Worm (Caenorhabditis elegans) whole organism, L2 larva: ENCODE results near the gene T26A5.2.

Experiments
- Y55F3AM.14 ChIP-seq: fragments of 200-800 bp; sonication (Bioruptor generic); optimal IDR thresholded peaks from 2 replicates; lab custom pipeline; 2018; ENCODE audit warnings: mild to moderate bottlenecking, missing genetic modification characterization, missing compliant biosample characterization
- aly-2 ChIP-seq: fragments of 150-350 bp; optimal IDR thresholded peaks from 2 replicates; lab custom pipeline; 2014; ENCODE audit warnings: missing biosample characterization, missing genetic modification characterization
- egl-27 ChIP-seq: sonication (generic microtip); optimal IDR thresholded peaks from 3 replicates; lab custom pipeline; 2017; ENCODE audit warnings: missing biosample characterization, missing genetic modification reagents, missing genetic modification characterization
- lin-39 ChIP-seq: fragments of 150-350 bp; optimal IDR thresholded peaks from 2 replicates; lab custom pipeline; 2014; ENCODE audit warnings: missing biosample characterization, missing genetic modification reagents, missing genetic modification characterization
- nhr-10 ChIP-seq: sonication (generic microtip); optimal IDR thresholded peaks from 2 replicates; lab custom pipeline; 2017; ENCODE audit warnings: missing biosample characterization, missing genetic modification characterization
- nhr-12 ChIP-seq: fragments of 150-350 bp; optimal IDR thresholded peaks from 2 replicates; lab custom pipeline; 2014; ENCODE audit warnings: missing biosample characterization, missing genetic modification characterization
- nhr-6 ChIP-seq: fragments of 150-350 bp; optimal IDR thresholded peaks from 2 replicates; lab custom pipeline; 2014; ENCODE audit warnings: missing biosample characterization, missing genetic modification characterization
- unc-39 ChIP-seq: fragments of 150-350 bp; optimal IDR thresholded peaks from 2 replicates; lab custom pipeline; 2014; ENCODE audit warnings: missing biosample characterization, missing genetic modification characterization
- unc-62 ChIP-seq: fragments of 150-350 bp; optimal IDR thresholded peaks from 2 replicates; lab custom pipeline; 2014; ENCODE audit warnings: missing biosample characterization, missing genetic modification reagents, missing genetic modification characterization

DNA sequence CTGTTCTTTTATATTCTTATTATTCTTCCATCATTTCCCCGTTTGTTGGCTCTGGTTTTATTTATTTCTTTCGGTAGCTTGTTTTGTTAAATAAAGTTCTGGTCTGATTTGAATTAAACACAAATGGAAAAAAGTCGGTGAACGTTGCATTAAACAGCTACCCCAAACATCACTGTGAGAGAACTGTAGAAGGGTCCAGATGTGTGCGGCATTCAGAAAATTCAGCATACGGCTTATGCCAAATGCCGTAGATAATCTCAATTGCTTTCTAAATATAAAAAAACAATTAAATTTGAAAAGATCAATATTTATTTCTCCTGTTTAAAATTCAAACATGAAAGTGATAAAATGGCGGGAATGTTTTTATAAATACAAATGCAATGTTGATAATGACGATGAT lies 27.3 kb upstream of the T26A5.2 start:
- no peak for TF ChIP-seq Y55F3AM.14 (GFP tag; lab: Kevin White, UChicago)
- TF ChIP-seq aly-2: no peak
- TF ChIP-seq nhr-6 (tag; lab: Kevin White, UChicago): no peak
- TF ChIP-seq lin-39 (tag; lab: Kevin White, UChicago): no peak
- no peak for TF ChIP-seq egl-27 (tag; lab: Kevin White, UChicago)
- no peak for TF ChIP-seq nhr-10 (tag; lab: Kevin White, UChicago)
- TF ChIP-seq nhr-12 (tag; lab: Kevin White, UChicago): no peak
- TF ChIP-seq unc-39: no peak
- no peak for TF ChIP-seq unc-62 (GFP tag; lab: Kevin White, UChicago)
